Worm (Caenorhabditis elegans) whole organism, early embryonic: ENCODE results near the gene cln-3.1.

Experiments used
- B0310.2 ChIP-seq: sonication (generic microtip); optimal IDR thresholded peaks from 2 replicates; lab custom pipeline; 2016; ENCODE audit warnings: mild to moderate bottlenecking, missing genetic modification characterization, missing compliant biosample characterization
- aly-1 ChIP-seq: sonication (generic microtip); optimal IDR thresholded peaks from 2 replicates; lab custom pipeline; 2016; ENCODE audit warnings: missing genetic modification characterization, missing compliant biosample characterization
- ama-1 ChIP-seq: fragments of 150-350 bp; optimal IDR thresholded peaks from 2 replicates; lab custom pipeline; 2014
- ets-7 ChIP-seq: sonication (generic microtip); optimal IDR thresholded peaks from 2 replicates; lab custom pipeline; 2016; ENCODE audit warnings: missing genotype, missing genetic modification characterization, missing compliant biosample characterization
- flt-1 ChIP-seq: fragments of 200-800 bp; sonication (Bioruptor generic); IDR thresholded peaks from 2 replicates; pipeline ENCODE4 v1.3.6; 2022; ENCODE audit warnings: missing genetic modification characterization, missing compliant biosample characterization
- hmbx-1 ChIP-seq: sonication (generic microtip); optimal IDR thresholded peaks from 2 replicates; lab custom pipeline; 2016; ENCODE audit warnings: mild to moderate bottlenecking, missing genetic modification characterization, missing compliant biosample characterization
- hmg-4 ChIP-seq: fragments of 200-800 bp; sonication (Bioruptor generic); optimal IDR thresholded peaks from 2 replicates; lab custom pipeline; 2018; ENCODE audit warnings: mild to moderate bottlenecking, missing genetic modification characterization, missing compliant biosample characterization
- hnd-1 ChIP-seq: sonication (generic microtip); optimal IDR thresholded peaks from 2 replicates; lab custom pipeline; 2016; ENCODE audit warnings: missing genetic modification characterization, missing compliant biosample characterization
- pes-1 ChIP-seq: fragments of 200-800 bp; sonication (Bioruptor generic); IDR thresholded peaks from 2 replicates; pipeline ENCODE4 v1.3.6; 2022; ENCODE audit warnings: missing genetic modification reagents, missing genetic modification characterization, missing compliant biosample characterization
- scrt-1 ChIP-seq: fragments of 200-800 bp; sonication (Bioruptor generic); IDR thresholded peaks from 2 replicates; pipeline ENCODE4 v1.3.6; 2022; ENCODE audit warnings: missing genetic modification characterization, missing compliant biosample characterization
- sea-1 ChIP-seq: fragments of 200-800 bp; sonication (Bioruptor generic); conservative IDR thresholded peaks from 2 replicates; pipeline ENCODE4 v1.3.6; 2022; ENCODE audit warnings: missing genetic modification characterization, missing compliant biosample characterization
- tbx-11 ChIP-seq: fragments of 200-800 bp; sonication (Bioruptor generic); IDR thresholded peaks from 2 replicates; pipeline ENCODE4 v1.3.6; 2022; ENCODE audit warnings: missing genetic modification characterization, missing compliant biosample characterization
- tra-4 ChIP-seq: sonication (generic microtip); optimal IDR thresholded peaks from 2 replicates; lab custom pipeline; 2017; ENCODE audit warnings: missing genetic modification characterization, missing compliant biosample characterization

ce11 chrV:11254980-11255379 lies 10.5 kb downstream of the cln-3.1 start, which contains the start of gene srsx-31:
- TF ChIP-seq sea-1 (GFP tag; lab: Robert Waterston, UW) (no peak), pes-1 (no peak), tra-4 (no peak), ama-1 (lab: Kevin White, UChicago) (no peak), scrt-1 (GFP tag; lab: Robert Waterston, UW) (no peak), flt-1 (GFP tag; lab: Robert Waterston, UW) (no peak), hmbx-1 (no peak), B0310.2 (tag; lab: Kevin White, UChicago) (no peak), ets-7 (tag; lab: Kevin White, UChicago) (no peak), hmg-4 (GFP tag; lab: Kevin White, UChicago) (no peak), hnd-1 (tag; lab: Kevin White, UChicago) (no peak), tbx-11 (GFP tag; lab: Robert Waterston, UW) (no peak), aly-1 (tag; lab: Kevin White, UChicago) (no peak)
